Fruit fly (Drosophila melanogaster) whole organism, embryonic: ENCODE data around the gene CG15480.
A peak's percentile ranks its signal among the peaks of the same experiment; 100 is the strongest.
"Not testable (repeated sequence)": the region's sequence is repeated elsewhere in the genome, so short reads cannot be mapped to it uniquely, and the experiment has no call there.

Source experiments
- Antp ChIP-seq: fragments of 200-800 bp; sonication (Bioruptor generic); optimal IDR thresholded peaks from 3 replicates; lab custom pipeline; 2016; ENCODE audit warnings: missing biosample characterization, missing genetic modification characterization
- Atf6 ChIP-seq: fragments of 200-800 bp; sonication (Bioruptor generic); IDR thresholded peaks from 2 replicates; pipeline ENCODE4 v1.3.6; 2022; ENCODE audit warnings: missing biosample characterization, missing genetic modification characterization
- CG10209 ChIP-seq: fragments of 200-800 bp; sonication (Bioruptor generic); optimal IDR thresholded peaks from 3 replicates; lab custom pipeline; 2017; ENCODE audit warnings: missing biosample characterization, mild to moderate bottlenecking, missing genetic modification characterization, missing genetic modification reagents
- CG10959 ChIP-seq: fragments of 200-800 bp; sonication (Bioruptor generic); IDR thresholded peaks from 2 replicates; pipeline ENCODE4 v1.3.6; 2022; ENCODE audit warnings: missing biosample characterization, missing genetic modification characterization
- CG11247 ChIP-seq: fragments of 200-800 bp; sonication (Bioruptor generic); IDR thresholded peaks from 2 replicates; pipeline ENCODE4 v1.3.6; 2022; ENCODE audit warnings: missing biosample characterization, missing genetic modification characterization
- CG11695 ChIP-seq: fragments of 200-800 bp; sonication (Bioruptor generic); IDR thresholded peaks from 3 replicates; pipeline ENCODE4 v1.3.6; 2022; ENCODE audit warnings: missing biosample characterization, missing genetic modification characterization
- CG14014 ChIP-seq: fragments of 200-800 bp; sonication (Bioruptor generic); IDR thresholded peaks from 2 replicates; pipeline ENCODE4 v1.3.6; 2022; ENCODE audit warnings: missing biosample characterization, missing genetic modification characterization
- CG17829 ChIP-seq: fragments of 200-800 bp; optimal IDR thresholded peaks from 2 replicates; lab custom pipeline; 2019; ENCODE audit warnings: missing biosample characterization, mild to moderate bottlenecking, missing genetic modification characterization, moderate library complexity
- CG2120 ChIP-seq: fragments of 200-800 bp; sonication (Bioruptor generic); optimal IDR thresholded peaks from 3 replicates; lab custom pipeline; 2016; ENCODE audit warnings: missing biosample characterization, missing genetic modification characterization
- CG2712 ChIP-seq: fragments of 200-800 bp; optimal IDR thresholded peaks from 3 replicates; lab custom pipeline; 2019; ENCODE audit warnings: missing biosample characterization, mild to moderate bottlenecking, missing genetic modification characterization, moderate library complexity
- CG30403 ChIP-seq: fragments of 200-800 bp; sonication (Bioruptor generic); optimal IDR thresholded peaks from 3 replicates; lab custom pipeline; 2016; ENCODE audit warnings: missing biosample characterization, missing genetic modification characterization
- CG32532 ChIP-seq: fragments of 200-800 bp; sonication (Bioruptor generic); IDR thresholded peaks from 2 replicates; pipeline ENCODE4 v1.3.6; 2022; ENCODE audit warnings: missing biosample characterization, missing genetic modification characterization
- CG33557 ChIP-seq: fragments of 200-800 bp; sonication (Bioruptor generic); optimal IDR thresholded peaks from 2 replicates; lab custom pipeline; 2019; ENCODE audit warnings: missing biosample characterization, mild to moderate bottlenecking, missing genetic modification characterization, moderate library complexity
- CG34224 ChIP-seq: fragments of 200-800 bp; sonication (Bioruptor generic); IDR thresholded peaks from 3 replicates; pipeline ENCODE4 v1.3.6; 2022; ENCODE audit warnings: missing biosample characterization, missing genetic modification characterization; ENCODE audit not compliant: partially characterized antibody
- CG3726 ChIP-seq: fragments of 200-800 bp; sonication (Bioruptor generic); IDR thresholded peaks from 3 replicates; pipeline ENCODE4, ENCODE4 v1.3.6; 2022; ENCODE audit warnings: missing biosample characterization, missing genetic modification characterization
- CG3838 ChIP-seq: fragments of 200-800 bp; sonication (Bioruptor generic); optimal IDR thresholded peaks from 3 replicates; lab custom pipeline; 2016; ENCODE audit warnings: missing biosample characterization, missing genetic modification characterization
- CG3847 ChIP-seq: fragments of 200-800 bp; sonication (Bioruptor generic); IDR thresholded peaks from 2 replicates; pipeline ENCODE4 v1.3.6; 2022; ENCODE audit warnings: missing biosample characterization, missing genetic modification characterization
- CG6854 ChIP-seq: fragments of 200-800 bp; sonication (Bioruptor generic); optimal IDR thresholded peaks from 3 replicates; lab custom pipeline; 2017; ENCODE audit warnings: missing biosample characterization, mild to moderate bottlenecking, missing genetic modification characterization
- CG7786 ChIP-seq: fragments of 200-800 bp; sonication (Bioruptor generic); optimal IDR thresholded peaks from 2 replicates; lab custom pipeline; 2016; ENCODE audit warnings: missing biosample characterization, missing genetic modification characterization
- CG7987 ChIP-seq: fragments of 200-800 bp; sonication (Bioruptor generic); optimal IDR thresholded peaks from 2 replicates; lab custom pipeline; 2018; ENCODE audit warnings: missing biosample characterization, mild to moderate bottlenecking, missing genetic modification characterization, moderate library complexity
- CG8944 ChIP-seq: fragments of 200-800 bp; sonication (Bioruptor generic); optimal IDR thresholded peaks from 3 replicates; lab custom pipeline; 2016; ENCODE audit warnings: missing biosample characterization, missing genetic modification characterization
- CHES-1-like ChIP-seq: fragments of 200-800 bp; sonication (Bioruptor generic); optimal IDR thresholded peaks from 2 replicates; lab custom pipeline; 2016; ENCODE audit warnings: missing biosample characterization, missing genetic modification characterization
- E2f1 ChIP-seq: fragments of 200-800 bp; sonication (Bioruptor generic); IDR thresholded peaks from 2 replicates; pipeline ENCODE4 v1.3.6; 2022; ENCODE audit warnings: missing biosample characterization, missing genetic modification characterization
- Ets65A ChIP-seq: fragments of 200-800 bp; sonication (Bioruptor generic); peaks from one replicate; lab custom pipeline; 2016; ENCODE audit warnings: missing biosample characterization, missing genetic modification characterization
- Fer2 ChIP-seq: fragments of 200-800 bp; sonication (Bioruptor generic); optimal IDR thresholded peaks from 2 replicates; lab custom pipeline; 2018; ENCODE audit warnings: missing biosample characterization, mild to moderate bottlenecking, missing genetic modification characterization, moderate library complexity
- H2.0 ChIP-seq: fragments of 200-800 bp; sonication (Bioruptor generic); IDR thresholded peaks from 2 replicates; pipeline ENCODE4 v1.3.6; 2022; ENCODE audit warnings: missing biosample characterization, missing genetic modification characterization
- Hsf ChIP-seq: fragments of 200-800 bp; sonication (Bioruptor generic); optimal IDR thresholded peaks from 3 replicates; lab custom pipeline; 2016; ENCODE audit warnings: missing biosample characterization, missing genetic modification characterization
- Jarid2 ChIP-seq: fragments of 200-800 bp; sonication (Bioruptor generic); optimal IDR thresholded peaks from 3 replicates; lab custom pipeline; 2017; ENCODE audit warnings: mild to moderate bottlenecking, missing biosample characterization, missing genetic modification reagents, missing genetic modification characterization
- Mes4 ChIP-seq: fragments of 200-800 bp; sonication (Bioruptor generic); optimal IDR thresholded peaks from 2 replicates; lab custom pipeline; 2016; ENCODE audit warnings: missing biosample characterization, missing genetic modification characterization
- NFAT ChIP-seq: fragments of 200-800 bp; sonication (Bioruptor generic); IDR thresholded peaks from 2 replicates; pipeline ENCODE4 v1.3.6; 2022; ENCODE audit warnings: missing biosample characterization, missing genetic modification characterization
- NK7.1 ChIP-seq: fragments of 200-800 bp; sonication (Bioruptor generic); optimal IDR thresholded peaks from 3 replicates; lab custom pipeline; 2016; ENCODE audit warnings: missing biosample characterization, missing genetic modification characterization
- NfI ChIP-seq: fragments of 200-800 bp; sonication (Bioruptor generic); optimal IDR thresholded peaks from 3 replicates; lab custom pipeline; 2018; ENCODE audit warnings: missing biosample characterization, mild to moderate bottlenecking, missing genetic modification characterization, moderate library complexity
- Ptx1 ChIP-seq: fragments of 200-800 bp; sonication (Bioruptor generic); IDR thresholded peaks from 2 replicates; pipeline ENCODE4 v1.3.6; 2022; ENCODE audit warnings: missing biosample characterization, missing genetic modification characterization
- ase ChIP-seq: fragments of 200-800 bp; sonication (Bioruptor generic); IDR thresholded peaks from 3 replicates; pipeline ENCODE4 v1.3.6; 2022; ENCODE audit warnings: missing biosample characterization, missing genetic modification characterization
- bcd ChIP-seq: fragments of 200-800 bp; sonication (Bioruptor generic); optimal IDR thresholded peaks from 2 replicates; lab custom pipeline; 2017; ENCODE audit warnings: missing biosample characterization, mild to moderate bottlenecking, missing genetic modification characterization
- chn ChIP-seq: fragments of 200-800 bp; sonication (Bioruptor generic); optimal IDR thresholded peaks from 2 replicates; lab custom pipeline; 2016; ENCODE audit warnings: missing biosample characterization, missing genetic modification characterization
- ci ChIP-seq: fragments of 200-800 bp; sonication (Bioruptor generic); IDR thresholded peaks from 3 replicates; pipeline ENCODE4 v1.3.6; 2022; ENCODE audit warnings: missing biosample characterization, missing genetic modification characterization
- dpn ChIP-seq, 2 experiments: fragments of 200-800 bp; sonication (Bioruptor generic); optimal IDR thresholded peaks; 3 replicates each; lab custom pipeline; 2016; ENCODE audit warnings: missing biosample characterization in 2 of 2, missing genetic modification characterization in 2 of 2
- insv ChIP-seq, 2 experiments: fragments of 200-800 bp; sonication (Bioruptor generic); optimal IDR thresholded peaks; 3 replicates each; lab custom pipeline; 2016 to 2018; ENCODE audit warnings: missing biosample characterization in 2 of 2, missing genetic modification characterization in 2 of 2
- jigr1 ChIP-seq: fragments of 200-800 bp; sonication (Bioruptor generic); IDR thresholded peaks from 3 replicates; pipeline ENCODE4 v1.3.6; 2022; ENCODE audit warnings: missing biosample characterization, missing genetic modification characterization
- jumu ChIP-seq: fragments of 200-800 bp; sonication (Bioruptor generic); optimal IDR thresholded peaks from 3 replicates; lab custom pipeline; 2016; ENCODE audit warnings: missing biosample characterization, missing genetic modification characterization
- mirr ChIP-seq: fragments of 200-800 bp; sonication (Bioruptor generic); optimal IDR thresholded peaks from 3 replicates; lab custom pipeline; 2018; ENCODE audit warnings: missing biosample characterization, mild to moderate bottlenecking, missing genetic modification characterization
- otp ChIP-seq: fragments of 200-800 bp; sonication (Bioruptor generic); IDR thresholded peaks from 3 replicates; pipeline ENCODE4, ENCODE4 v1.3.6; 2022; ENCODE audit warnings: missing biosample characterization, missing genetic modification characterization
- pan ChIP-seq, 4 experiments: fragments of >200 bp in 3 of 4; fragments of 200-800 bp in 1 of 4; sonication (Bioruptor generic) in 1 of 4; optimal IDR thresholded peaks in 3 of 4; IDR thresholded peaks in 1 of 4; 2 replicates each; pipeline versions ENCODE4 v1.3.6 to Lab custom; 2017 to 2022; ENCODE audit warnings: missing biosample characterization in 2 of 4, missing genetic modification characterization in 2 of 4, mixed read lengths in 1 of 4
- pb ChIP-seq: fragments of 200-800 bp; sonication (Bioruptor generic); optimal IDR thresholded peaks from 3 replicates; lab custom pipeline; 2016; ENCODE audit warnings: missing biosample characterization, missing genetic modification characterization
- peb ChIP-seq: fragments of 200-800 bp; sonication (Bioruptor generic); IDR thresholded peaks from 2 replicates; pipeline ENCODE4 v1.3.6; 2022; ENCODE audit warnings: missing biosample characterization, missing genetic modification characterization
- seq ChIP-seq: fragments of 200-800 bp; sonication (Bioruptor generic); IDR thresholded peaks from 2 replicates; pipeline ENCODE4 v1.3.6; 2022; ENCODE audit warnings: missing biosample characterization, missing genetic modification characterization
- slbo ChIP-seq: fragments of 200-800 bp; sonication (Bioruptor generic); IDR thresholded peaks from 2 replicates; pipeline ENCODE4 v1.3.6; 2022; ENCODE audit warnings: missing biosample characterization, missing genetic modification characterization
- z ChIP-seq: fragments of 200-800 bp; sonication (Bioruptor generic); IDR thresholded peaks from 3 replicates; pipeline ENCODE4 v1.3.6; 2022; ENCODE audit warnings: missing biosample characterization, missing genetic modification characterization
- zfh1 ChIP-seq: fragments of 200-800 bp; sonication (Bioruptor generic); IDR thresholded peaks from 3 replicates; pipeline ENCODE4 v1.3.6; 2022; ENCODE audit warnings: missing biosample characterization, missing genetic modification characterization

The CG15480 gene

dm6 chr2L:13215640-13216129, 9.4 kb downstream of the CG15480 start (continued):
- TF ChIP-seq CG3847 (GFP tag; lab: Robert Waterston, UW): 0 out of 2 replicates have a peak, but pooled peaks have one; percentile 13
- peak in 1 of 2 experiments; percentile 63 for TF ChIP-seq insv (GFP tag; optimal IDR thresholded peaks at IDR 0.05; lab: Kevin White, UChicago)
- TF ChIP-seq otp: peak; percentile 76
- peak; percentile 54 for TF ChIP-seq bcd (GFP tag; lab: Kevin White, UChicago)
- TF ChIP-seq CG3838 (GFP tag; lab: Kevin White, UChicago): peak; percentile 27
- TF ChIP-seq CHES-1-like (GFP tag; lab: Kevin White, UChicago): peak; percentile 24
- peak; percentile 1 for TF ChIP-seq Fer2 (tag; lab: Kevin White, UChicago)
- TF ChIP-seq Jarid2 (GFP tag; lab: Kevin White, UChicago): peak; percentile 69
- peak; percentile 49; the same call in 1 of the 2 replicates for TF ChIP-seq Atf6 (GFP tag; lab: Robert Waterston, UW)
- TF ChIP-seq NfI (GFP tag; lab: Kevin White, UChicago): peak; percentile 13
- TF ChIP-seq CG6854 (GFP tag; lab: Kevin White, UChicago): peak; percentile 31
- peak; percentile 3 for TF ChIP-seq NK7.1 (GFP tag; lab: Kevin White, UChicago)
- peak; percentile 70 for TF ChIP-seq CG11247
- peak; percentile 75 for TF ChIP-seq CG10959 (GFP tag; lab: Robert Waterston, UW)
- TF ChIP-seq CG2120 (GFP tag; lab: Kevin White, UChicago): peak; percentile 64
- TF ChIP-seq Mes4 (GFP tag; lab: Kevin White, UChicago): peak; percentile 58
- peak; percentile 72 for TF ChIP-seq CG32532
- peak; percentile 53 for TF ChIP-seq CG2712 (tag; lab: Kevin White, UChicago)
- TF ChIP-seq CG10209 (GFP tag; lab: Kevin White, UChicago): peak; percentile 59
- TF ChIP-seq CG7786 (GFP tag; lab: Kevin White, UChicago): peak; percentile 47
- peak; percentile 74 for TF ChIP-seq ci
- TF ChIP-seq ase: 0 out of 3 replicates have a peak, but pooled peaks have one; percentile 43
- peak; percentile 59; the same call in 2 of the 3 replicates for TF ChIP-seq z (GFP tag; lab: Robert Waterston, UW)
- TF ChIP-seq CG8944 (GFP tag; lab: Kevin White, UChicago): peak; percentile 41
- peak; percentile 42 for TF ChIP-seq pb
- TF ChIP-seq Ets65A (GFP tag; lab: Kevin White, UChicago): peak; percentile 93
- peak; percentile 59 for TF ChIP-seq CG7987 (GFP tag; lab: Kevin White, UChicago)
- TF ChIP-seq E2f1 (GFP tag; lab: Robert Waterston, UW): peak; percentile 49; the same call in 1 of the 2 replicates
- peak; percentile 43; the same call in 1 of the 2 replicates for TF ChIP-seq Ptx1 (GFP tag; lab: Robert Waterston, UW)
- TF ChIP-seq CG17829 (tag; lab: Kevin White, UChicago): peak; percentile 73
- peak; percentile 58; the same call in 1 of the 2 replicates for TF ChIP-seq peb (GFP tag; lab: Robert Waterston, UW)
- TF ChIP-seq seq: peak; percentile 46; the same call in 1 of the 2 replicates
- TF ChIP-seq CG33557 (GFP tag; lab: Kevin White, UChicago): peak; percentile 16
- 0 out of 2 replicates have a peak, but pooled peaks have one; percentile 25 for TF ChIP-seq H2.0 (GFP tag; lab: Robert Waterston, UW)
- TF ChIP-seq zfh1 (GFP tag; lab: Robert Waterston, UW): peak; percentile 77
- TF ChIP-seq dpn (GFP tag; optimal IDR thresholded peaks at IDR 0.05; lab: Kevin White, UChicago): peak; percentile 40 to 74
- TF ChIP-seq CG3726 (GFP tag; lab: Robert Waterston, UW): peak; percentile 46; the same call in 1 of the 3 replicates
- TF ChIP-seq chn (GFP tag; lab: Kevin White, UChicago): peak; percentile 27
- peak; percentile 75 for TF ChIP-seq Antp (GFP tag; lab: Kevin White, UChicago)
- peak; percentile 41; the same call in 1 of the 2 replicates for TF ChIP-seq CG14014 (GFP tag; lab: Robert Waterston, UW)
- peak; percentile 35; the same call in 1 of the 3 replicates for TF ChIP-seq CG34224 (GFP tag; lab: Robert Waterston, UW)
- TF ChIP-seq Hsf: peak; percentile 44
- TF ChIP-seq jigr1 (GFP tag; lab: Robert Waterston, UW): 0 out of 3 replicates have a peak, but pooled peaks have one; percentile 14
- TF ChIP-seq mirr (GFP tag; lab: Kevin White, UChicago): peak; percentile 76
- TF ChIP-seq CG11695: peak; percentile 42; the same call in 1 of the 3 replicates
- TF ChIP-seq CG30403: peak; percentile 30
- peak; percentile 80 for TF ChIP-seq slbo
- TF ChIP-seq NFAT (GFP tag; lab: Robert Waterston, UW): peak; percentile 55; the same call in 1 of the 2 replicates
- peak; percentile 43 for TF ChIP-seq jumu (GFP tag; lab: Kevin White, UChicago)
- not testable (repeated sequence) for TF ChIP-seq pan (optimal IDR thresholded peaks at IDR 0.05; lab: Kevin White, UChicago)
- TF ChIP-seq pan (GFP tag; optimal IDR thresholded peaks at IDR 0.05 in 1 of 2, IDR thresholded peaks at IDR 0.05 in 1 of 2): peak in 1 of 2 experiments; percentile 73
